Fruit fly (Drosophila melanogaster) S2 (cell line): Measurements from ENCODE around the gene alpha-Est8.

Experiments used
- CG8478 ChIP-seq: fragments of >200 bp; optimal IDR thresholded peaks from 2 replicates; lab custom pipeline; 2018
- CTCF ChIP-seq, 2 experiments: fragments of >200 bp; optimal IDR thresholded peaks; 2 replicates each; lab custom pipeline; 2018

dm6 chr3R:7475708-7476107 lies 39.8 kb downstream of the alpha-Est8 start:
- TF ChIP-seq CTCF (optimal IDR thresholded peaks at IDR 0.05; lab: Kevin White, UChicago) (no peak), CG8478 (lab: Kevin White, UChicago) (no peak)
